Fruit fly (Drosophila melanogaster) whole organism, wandering third instar larva: ENCODE data around the gene CG33941.

ENCODE experiments used
- CG32264 ChIP-seq: fragments of 200-800 bp; sonication (Bioruptor generic); optimal IDR thresholded peaks from 2 replicates; lab custom pipeline; 2016; ENCODE audit warnings: missing biosample characterization, missing genetic modification characterization
- CG9705 ChIP-seq: fragments of 200-800 bp; sonication (Bioruptor generic); optimal IDR thresholded peaks from 2 replicates; lab custom pipeline; 2018; ENCODE audit warnings: missing biosample characterization, mild to moderate bottlenecking, missing genetic modification characterization
- Jra ChIP-seq: sonication (Bioruptor generic); optimal IDR thresholded peaks from 2 replicates; lab custom pipeline; 2016; ENCODE audit warnings: missing biosample characterization, missing genetic modification characterization
- Myc ChIP-seq: fragments of >200 bp; optimal IDR thresholded peaks from 2 replicates; lab custom pipeline; 2017
- N ChIP-seq: fragments of >200 bp; optimal IDR thresholded peaks from 2 replicates; lab custom pipeline; 2018; ENCODE audit warnings: missing biosample characterization, missing external identifiers, missing genetic modification characterization
- Sp1 ChIP-seq: fragments of 200-800 bp; sonication (Bioruptor generic); optimal IDR thresholded peaks from 3 replicates; lab custom pipeline; 2019; ENCODE audit warnings: missing biosample characterization, mild to moderate bottlenecking, missing genetic modification characterization, moderate library complexity
- br ChIP-seq: fragments of 200-800 bp; sonication (Bioruptor generic); optimal IDR thresholded peaks from 2 replicates; lab custom pipeline; 2016; ENCODE audit warnings: missing biosample characterization, missing genetic modification characterization
- dl ChIP-seq, 2 experiments: fragments of 175-275, 200-275 bp in 1 of 2; fragments of 200-275 bp in 1 of 2; sonication (Bioruptor generic); optimal IDR thresholded peaks; lab custom pipeline; 2018; ENCODE audit warnings: mild to moderate bottlenecking in 2 of 2, missing biosample characterization in 2 of 2, missing genetic modification characterization in 2 of 2, moderate library complexity in 2 of 2; ENCODE audit not compliant: partially characterized antibody in 2 of 2, insufficient read depth in 1 of 2
- fru ChIP-seq: fragments of 200-800 bp; sonication (Bioruptor generic); optimal IDR thresholded peaks from 3 replicates; lab custom pipeline; 2016; ENCODE audit warnings: missing biosample characterization, mild to moderate bottlenecking, missing genetic modification characterization
- jim ChIP-seq: fragments of 175-275, 200-325 bp; sonication (Bioruptor generic); optimal IDR thresholded peaks from 2 replicates; lab custom pipeline; 2016; ENCODE audit warnings: missing biosample characterization, mild to moderate bottlenecking, missing genetic modification characterization
- psq ChIP-seq: fragments of 200-800 bp; sonication (Bioruptor generic); optimal IDR thresholded peaks from 3 replicates; lab custom pipeline; 2017; ENCODE audit warnings: missing biosample characterization, mild to moderate bottlenecking, missing genetic modification characterization, moderate library complexity
- tai ChIP-seq: sonication (Bioruptor generic); optimal IDR thresholded peaks from 2 replicates; lab custom pipeline; 2016; ENCODE audit warnings: missing biosample characterization, missing genetic modification characterization
- woc ChIP-seq: sonication (Bioruptor generic); optimal IDR thresholded peaks from 2 replicates; lab custom pipeline; 2016; ENCODE audit warnings: missing biosample characterization, mild to moderate bottlenecking, missing genetic modification characterization

CG33941 gene

dm6 chr4:509853-510252, 42.6 kb downstream of the CG33941 start:
- TF ChIP-seq CG9705 (GFP tag; lab: Kevin White, UChicago), result no peak
- no peak for TF ChIP-seq N (GFP tag; lab: Kevin White, UChicago)
- no peak for TF ChIP-seq dl (GFP tag; optimal IDR thresholded peaks at IDR 0.05; lab: Kevin White, UChicago; ENCODE audit: insufficient read depth in 1 of 2, partially characterized antibody in 2 of 2)
- no peak for TF ChIP-seq tai (GFP tag; lab: Kevin White, UChicago)
- no peak for TF ChIP-seq woc (GFP tag; lab: Kevin White, UChicago)
- TF ChIP-seq fru (GFP tag; lab: Kevin White, UChicago), result no peak
- TF ChIP-seq Sp1 (GFP tag; lab: Kevin White, UChicago), result no peak
- TF ChIP-seq CG32264 (GFP tag; lab: Kevin White, UChicago), result no peak
- TF ChIP-seq Jra (GFP tag; lab: Kevin White, UChicago), result no peak

dm6 chr4:519421-519987, 52.2 kb downstream of the CG33941 start:
- TF ChIP-seq psq (GFP tag; lab: Kevin White, UChicago) (peak; percentile 35), Myc (no peak), br (GFP tag; lab: Kevin White, UChicago) (peak; percentile 16), jim (GFP tag; lab: Kevin White, UChicago) (no peak)
